Fruit fly (Drosophila melanogaster) whole organism, embryonic: ENCODE measurements around the gene CG6654.

Experiments used
- Antp ChIP-seq: fragments of 200-800 bp; sonication (Bioruptor generic); optimal IDR thresholded peaks from 3 replicates; lab custom pipeline; 2016; ENCODE audit warnings: missing biosample characterization, missing genetic modification characterization
- Atf3 ChIP-seq: fragments of 200-800 bp; sonication (Bioruptor generic); optimal IDR thresholded peaks from 3 replicates; lab custom pipeline; 2016; ENCODE audit warnings: missing biosample characterization, missing genetic modification characterization
- B-H1 ChIP-seq: fragments of 200-800 bp; sonication (Bioruptor generic); IDR thresholded peaks from 3 replicates; pipeline ENCODE4 v1.3.6; 2022; ENCODE audit warnings: missing biosample characterization, missing genetic modification characterization
- C15 ChIP-seq: fragments of 200-800 bp; sonication (Bioruptor generic); IDR thresholded peaks from 3 replicates; pipeline ENCODE4 v1.3.6; 2022; ENCODE audit warnings: missing biosample characterization, missing genetic modification characterization
- CG11456 ChIP-seq: fragments of 200-800 bp; sonication (Bioruptor generic); IDR thresholded peaks from 3 replicates; pipeline ENCODE4 v1.3.6; 2022; ENCODE audit warnings: missing biosample characterization, missing genetic modification characterization
- CG12236 ChIP-seq: fragments of 200-800 bp; sonication (Bioruptor generic); optimal IDR thresholded peaks from 2 replicates; lab custom pipeline; 2016; ENCODE audit warnings: missing biosample characterization, missing genetic modification characterization
- CG1233 ChIP-seq: fragments of 200-800 bp; sonication (Bioruptor generic); optimal IDR thresholded peaks from 4 replicates; lab custom pipeline; 2018; ENCODE audit warnings: missing biosample characterization, mild to moderate bottlenecking, missing genetic modification characterization
- CG12744 ChIP-seq: fragments of 200-800 bp; sonication (Bioruptor generic); optimal IDR thresholded peaks from 2 replicates; lab custom pipeline; 2016; ENCODE audit warnings: missing biosample characterization, missing genetic modification characterization
- CG17186 ChIP-seq: fragments of 200-800 bp; sonication (Bioruptor generic); optimal IDR thresholded peaks from 3 replicates; lab custom pipeline; 2017; ENCODE audit warnings: missing biosample characterization, missing genetic modification reagents, missing genetic modification characterization
- CG2120 ChIP-seq: fragments of 200-800 bp; sonication (Bioruptor generic); optimal IDR thresholded peaks from 3 replicates; lab custom pipeline; 2016; ENCODE audit warnings: missing biosample characterization, missing genetic modification characterization
- CG2678 ChIP-seq: fragments of 200-800 bp; sonication (Bioruptor generic); optimal IDR thresholded peaks from 3 replicates; lab custom pipeline; 2019; ENCODE audit warnings: missing biosample characterization, mild to moderate bottlenecking, missing genetic modification characterization, moderate library complexity
- CG31441 ChIP-seq: fragments of 200-800 bp; sonication (Bioruptor generic); IDR thresholded peaks from 2 replicates; pipeline ENCODE4 v1.3.6; 2022; ENCODE audit warnings: missing biosample characterization, missing genetic modification characterization
- CG4617 ChIP-seq: fragments of 200-800 bp; sonication (Bioruptor generic); optimal IDR thresholded peaks from 3 replicates; lab custom pipeline; 2016; ENCODE audit warnings: missing biosample characterization, missing genetic modification characterization, borderline replicate concordance
- CG5245 ChIP-seq: fragments of 200-800 bp; sonication (Bioruptor generic); optimal IDR thresholded peaks from 3 replicates; lab custom pipeline; 2016; ENCODE audit warnings: missing biosample characterization, missing genetic modification characterization
- CG6175 ChIP-seq: fragments of 200-800 bp; sonication (Bioruptor generic); IDR thresholded peaks from 3 replicates; pipeline ENCODE4 v1.3.6; 2022; ENCODE audit warnings: missing biosample characterization, missing genetic modification characterization
- CG6254 ChIP-seq: fragments of 200-800 bp; sonication (Bioruptor generic); optimal IDR thresholded peaks from 3 replicates; lab custom pipeline; 2017; ENCODE audit warnings: mild to moderate bottlenecking, missing biosample characterization, missing genetic modification reagents, missing genetic modification characterization
- CG6765 ChIP-seq: fragments of 200-800 bp; sonication (Bioruptor generic); optimal IDR thresholded peaks from 3 replicates; lab custom pipeline; 2017; ENCODE audit warnings: missing biosample characterization, mild to moderate bottlenecking, missing genetic modification characterization
- CG6813 ChIP-seq: fragments of 200-800 bp; sonication (Bioruptor generic); optimal IDR thresholded peaks from 2 replicates; lab custom pipeline; 2017; ENCODE audit warnings: missing biosample characterization, missing genetic modification characterization, mild to moderate bottlenecking, moderate library complexity, missing genetic modification reagents
- CG7839 ChIP-seq: fragments of 200-800 bp; sonication (Bioruptor generic); optimal IDR thresholded peaks from 3 replicates; lab custom pipeline; 2018; ENCODE audit warnings: missing biosample characterization, mild to moderate bottlenecking, missing genetic modification characterization, moderate library complexity
- CG8359 ChIP-seq: fragments of 200-800 bp; sonication (Bioruptor generic); optimal IDR thresholded peaks from 2 replicates; lab custom pipeline; 2017; ENCODE audit warnings: missing biosample characterization, mild to moderate bottlenecking, missing genetic modification characterization, borderline replicate concordance
- CrebB ChIP-seq: fragments of 200-800 bp; sonication (Bioruptor generic); optimal IDR thresholded peaks from 3 replicates; lab custom pipeline; 2018; ENCODE audit warnings: missing biosample characterization, mild to moderate bottlenecking, missing genetic modification characterization
- Dip2 ChIP-seq: fragments of 200-800 bp; sonication (Bioruptor generic); IDR thresholded peaks from 2 replicates; pipeline ENCODE4 v1.3.6; 2022; ENCODE audit warnings: missing biosample characterization, missing genetic modification characterization
- Dll ChIP-seq: fragments of 200-800 bp; sonication (Bioruptor generic); IDR thresholded peaks from 4 replicates; pipeline ENCODE4 v1.3.6; 2022; ENCODE audit warnings: missing biosample characterization, missing genetic modification characterization; ENCODE audit not compliant: partially characterized antibody
- Doc3 ChIP-seq: fragments of 200-800 bp; sonication (Bioruptor generic); IDR thresholded peaks from 3 replicates; pipeline ENCODE4 v1.3.6; 2022; ENCODE audit warnings: missing biosample characterization, missing genetic modification characterization; ENCODE audit not compliant: partially characterized antibody
- Ets65A ChIP-seq: fragments of 200-800 bp; sonication (Bioruptor generic); peaks from one replicate; lab custom pipeline; 2016; ENCODE audit warnings: missing biosample characterization, missing genetic modification characterization
- Gug ChIP-seq: fragments of 200-800 bp; sonication (Bioruptor generic); IDR thresholded peaks from 4 replicates; pipeline ENCODE4 v1.3.6; 2022; ENCODE audit warnings: missing biosample characterization, missing genetic modification characterization
- HLH54F ChIP-seq: fragments of 200-800 bp; sonication (Bioruptor generic); optimal IDR thresholded peaks from 3 replicates; lab custom pipeline; 2016; ENCODE audit warnings: missing biosample characterization, missing genetic modification characterization
- Hr78 ChIP-seq, 2 experiments: fragments of 200-800 bp in 1 of 2; fragments of >200 bp in 1 of 2; sonication (Bioruptor generic) in 1 of 2; optimal IDR thresholded peaks; 2 replicates each; lab custom pipeline; 2017 to 2019; ENCODE audit warnings: missing biosample characterization in 2 of 2, missing genetic modification characterization in 2 of 2, mild to moderate bottlenecking in 1 of 2, moderate library complexity in 1 of 2
- Lhr ChIP-seq: fragments of 200-800 bp; sonication (Bioruptor generic); optimal IDR thresholded peaks from 3 replicates; lab custom pipeline; 2017; ENCODE audit warnings: mild to moderate bottlenecking, missing biosample characterization, missing genetic modification reagents, missing genetic modification characterization
- MBD-R2 ChIP-seq: fragments of 200-800 bp; sonication (Bioruptor generic); IDR thresholded peaks from 2 replicates; pipeline ENCODE4 v1.3.6; 2022; ENCODE audit warnings: missing biosample characterization, missing genetic modification characterization
- MESR4 ChIP-seq: fragments of 200-800 bp; sonication (Bioruptor generic); optimal IDR thresholded peaks from 2 replicates; lab custom pipeline; 2018; ENCODE audit warnings: missing biosample characterization, mild to moderate bottlenecking, missing genetic modification characterization, moderate library complexity
- NFAT ChIP-seq: fragments of 200-800 bp; sonication (Bioruptor generic); IDR thresholded peaks from 2 replicates; pipeline ENCODE4 v1.3.6; 2022; ENCODE audit warnings: missing biosample characterization, missing genetic modification characterization
- Ravus ChIP-seq: fragments of 200-800 bp; sonication (Bioruptor generic); IDR thresholded peaks from 2 replicates; pipeline ENCODE4 v1.3.6; 2022; ENCODE audit warnings: missing biosample characterization, missing genetic modification characterization
- Side ChIP-seq: fragments of 200-800 bp; sonication (Bioruptor generic); optimal IDR thresholded peaks from 2 replicates; lab custom pipeline; 2016; ENCODE audit warnings: missing biosample characterization, missing genetic modification characterization
- Sry-δ ChIP-seq: fragments of 200-800 bp; sonication (Bioruptor generic); optimal IDR thresholded peaks from 2 replicates; lab custom pipeline; 2016; ENCODE audit warnings: missing biosample characterization, missing genetic modification characterization
- Taf1 ChIP-seq: fragments of 200-800 bp; sonication (Bioruptor generic); IDR thresholded peaks from 2 replicates; pipeline ENCODE4 v1.3.6; 2022; ENCODE audit warnings: missing biosample characterization, missing genetic modification characterization
- ash1 ChIP-seq: fragments of 200-800 bp; sonication (Bioruptor generic); optimal IDR thresholded peaks from 2 replicates; lab custom pipeline; 2018; ENCODE audit warnings: missing biosample characterization, mild to moderate bottlenecking, missing genetic modification characterization
- bigmax ChIP-seq: fragments of 200-800 bp; sonication (Bioruptor generic); optimal IDR thresholded peaks from 2 replicates; lab custom pipeline; 2018; ENCODE audit warnings: missing biosample characterization, mild to moderate bottlenecking, missing genetic modification characterization
- chif ChIP-seq, 2 experiments: fragments of 200-800 bp; sonication (Bioruptor generic); optimal IDR thresholded peaks; 3 replicates each; lab custom pipeline; 2016; ENCODE audit warnings: missing biosample characterization in 2 of 2, missing genetic modification characterization in 2 of 2
- crp ChIP-seq, 2 experiments: fragments of 200-800 bp; sonication (Bioruptor generic); optimal IDR thresholded peaks; 2 replicates in 1 of 2; 3 replicates in 1 of 2; lab custom pipeline; 2017; ENCODE audit warnings: missing biosample characterization in 2 of 2, missing genetic modification characterization in 2 of 2, mild to moderate bottlenecking in 1 of 2, moderate library complexity in 1 of 2
- hb ChIP-seq: fragments of 200-800 bp; sonication (Bioruptor generic); IDR thresholded peaks from 3 replicates; pipeline ENCODE4 v1.3.6; 2022; ENCODE audit warnings: missing biosample characterization, missing genetic modification characterization; ENCODE audit not compliant: partially characterized antibody
- kni ChIP-seq: fragments of 200-800 bp; sonication (Bioruptor generic); optimal IDR thresholded peaks from 3 replicates; lab custom pipeline; 2017; ENCODE audit warnings: mild to moderate bottlenecking, missing biosample characterization, missing genetic modification reagents, missing genetic modification characterization
- lilli ChIP-seq: fragments of 200-800 bp; sonication (Bioruptor generic); optimal IDR thresholded peaks from 3 replicates; lab custom pipeline; 2016; ENCODE audit warnings: missing biosample characterization, missing genetic modification characterization
- nerfin-2 ChIP-seq: fragments of 200-800 bp; sonication (Bioruptor generic); IDR thresholded peaks from 2 replicates; pipeline ENCODE4 v1.3.6; 2022; ENCODE audit warnings: missing biosample characterization, missing genetic modification characterization; ENCODE audit not compliant: partially characterized antibody
- nmo ChIP-seq: fragments of 200-800 bp; sonication (Bioruptor generic); optimal IDR thresholded peaks from 2 replicates; lab custom pipeline; 2018; ENCODE audit warnings: missing biosample characterization, mild to moderate bottlenecking, missing genetic modification characterization, moderate library complexity
- repo ChIP-seq: fragments of 200-800 bp; sonication (Bioruptor generic); optimal IDR thresholded peaks from 2 replicates; lab custom pipeline; 2016; ENCODE audit warnings: missing biosample characterization, missing genetic modification characterization
- sc ChIP-seq, 3 experiments: fragments of >200 bp in 2 of 3; fragments of 200-800 bp in 1 of 3; sonication (Bioruptor generic) in 1 of 3; optimal IDR thresholded peaks; 2 replicates in 2 of 3; 3 replicates in 1 of 3; lab custom pipeline; 2017; ENCODE audit warnings: mild to moderate bottlenecking in 1 of 3, missing biosample characterization in 1 of 3, missing genetic modification characterization in 1 of 3, missing genetic modification reagents in 1 of 3
- slbo ChIP-seq: fragments of 200-800 bp; sonication (Bioruptor generic); IDR thresholded peaks from 2 replicates; pipeline ENCODE4 v1.3.6; 2022; ENCODE audit warnings: missing biosample characterization, missing genetic modification characterization
- zfh1 ChIP-seq: fragments of 200-800 bp; sonication (Bioruptor generic); IDR thresholded peaks from 3 replicates; pipeline ENCODE4 v1.3.6; 2022; ENCODE audit warnings: missing biosample characterization, missing genetic modification characterization

CG6654 gene

dm6 chr3R:15229329-15229876 is 15.9 kb upstream of the CG6654 start, which contains the start of the genes Art3 and mRpS10 (continued):
- TF ChIP-seq CG8359 (GFP tag; lab: Kevin White, UChicago), result peak; percentile 97
- TF ChIP-seq bigmax, result peak; percentile 83
- peak; percentile 100 for TF ChIP-seq B-H1 (GFP tag; lab: Robert Waterston, UW)
- peak; percentile 98 for TF ChIP-seq CG6254
- TF ChIP-seq CG2120 (GFP tag; lab: Kevin White, UChicago), result peak; percentile 100
- TF ChIP-seq Ravus, result peak; percentile 99
- no peak for TF ChIP-seq Doc3 (GFP tag; lab: Robert Waterston, UW)
- peak; percentile 100 for TF ChIP-seq nmo (GFP tag; lab: Kevin White, UChicago)
- peak; percentile 91 for TF ChIP-seq Sry-δ (GFP tag; lab: Kevin White, UChicago)
- peak; percentile 100 for TF ChIP-seq repo
- TF ChIP-seq CG7839 (tag; lab: Kevin White, UChicago), result peak; percentile 100
- TF ChIP-seq CG5245, result peak; percentile 100
- TF ChIP-seq MESR4 (GFP tag; lab: Kevin White, UChicago), result peak; percentile 93
- peak; percentile 100 for TF ChIP-seq Taf1 (GFP tag; lab: Robert Waterston, UW)
- TF ChIP-seq C15 (GFP tag; lab: Robert Waterston, UW), result peak; percentile 100
- no peak for TF ChIP-seq hb (GFP tag; lab: Robert Waterston, UW)
- peak; percentile 100 for TF ChIP-seq NFAT (GFP tag; lab: Robert Waterston, UW)
- TF ChIP-seq nerfin-2, result no peak
- TF ChIP-seq sc (optimal IDR thresholded peaks at IDR 0.05; lab: Kevin White, UChicago), result no peak
- peak; percentile 100 for TF ChIP-seq sc (GFP tag; optimal IDR thresholded peaks at IDR 0.05; lab: Kevin White, UChicago)
- TF ChIP-seq Dll (GFP tag; lab: Robert Waterston, UW), result no peak
- peak; percentile 100 for TF ChIP-seq CG12236 (GFP tag; lab: Kevin White, UChicago)
- TF ChIP-seq CG4617 (GFP tag; lab: Kevin White, UChicago), result peak; percentile 100
- peak; percentile 99 for TF ChIP-seq CG6765
- peak; percentile 100 for TF ChIP-seq CG31441 (GFP tag; lab: Robert Waterston, UW)
- peak; percentile 100 for TF ChIP-seq CG6175
- peak; percentile 100 for TF ChIP-seq slbo (GFP tag; lab: Robert Waterston, UW)
- peak; percentile 100 for TF ChIP-seq CG2678
- peak; percentile 100 for TF ChIP-seq CG1233 (GFP tag; lab: Kevin White, UChicago)
- peak; percentile 100 for TF ChIP-seq chif (GFP tag; optimal IDR thresholded peaks at IDR 0.05; lab: Kevin White, UChicago)
- TF ChIP-seq CG6813 (GFP tag; lab: Kevin White, UChicago), result peak; percentile 100
- TF ChIP-seq Lhr, result peak; percentile 99
- TF ChIP-seq MBD-R2, result peak; percentile 100
- TF ChIP-seq crp (GFP tag; optimal IDR thresholded peaks at IDR 0.05; lab: Kevin White, UChicago), result peak; percentile 55 to 80
- peak; percentile 100 for TF ChIP-seq zfh1
- peak; percentile 99 for TF ChIP-seq kni (GFP tag; lab: Kevin White, UChicago)
- TF ChIP-seq lilli (GFP tag; lab: Kevin White, UChicago), result peak; percentile 100
- peak; percentile 99 for TF ChIP-seq ash1 (GFP tag; lab: Kevin White, UChicago)
- peak; percentile 99 for TF ChIP-seq Gug
- peak; percentile 100 for TF ChIP-seq CG11456 (GFP tag; lab: Robert Waterston, UW)
- peak; percentile 100 for TF ChIP-seq CG12744
- peak; percentile 84 for TF ChIP-seq Dip2
- TF ChIP-seq Atf3, result peak; percentile 100
- peak; percentile 100 for TF ChIP-seq Antp (GFP tag; lab: Kevin White, UChicago)
- TF ChIP-seq Ets65A (GFP tag; lab: Kevin White, UChicago), result peak; percentile 100
- peak; percentile 100 for TF ChIP-seq Side (GFP tag; lab: Kevin White, UChicago)
- TF ChIP-seq Hr78 (GFP tag; optimal IDR thresholded peaks at IDR 0.05; lab: Kevin White, UChicago), result peak in 1 of 2 experiments; percentile 98
- peak; percentile 98 for TF ChIP-seq CG17186 (GFP tag; lab: Kevin White, UChicago)
- peak; percentile 100 for TF ChIP-seq HLH54F
- peak; percentile 100 for TF ChIP-seq CrebB (tag; lab: Kevin White, UChicago)
